Comparison of ENCODE assay signal across 1 fruit fly cellular context in the genomic region with DNA sequence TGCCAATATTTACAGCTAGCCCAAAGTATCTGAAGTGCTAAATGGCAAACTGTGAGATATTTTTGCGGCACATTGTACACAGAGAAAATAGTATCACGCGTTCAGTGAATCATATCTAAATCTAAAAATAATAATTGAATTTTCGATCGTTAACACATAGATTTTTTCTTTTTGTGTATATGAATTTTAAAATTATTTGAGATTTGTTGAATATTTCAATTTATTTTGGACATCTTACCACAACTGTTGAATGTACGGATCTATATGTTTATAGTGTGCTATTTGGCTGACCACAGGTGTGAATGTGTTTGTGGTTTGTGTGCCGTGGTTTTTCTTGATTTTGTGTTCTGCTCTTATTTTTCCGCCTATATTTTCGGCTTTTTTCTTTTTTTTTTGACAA.
TF ChIP-seq lines count a peak whose summit lies in the region.

No protein-coding gene starts in this region.

TF ChIP-seq in whole organism, embryonic, 481 proteins besides CTCF, POLR2A, EP300 and RAD21 (continued from another document):
- peak; percentile 67 for TF ChIP-seq lilli (GFP tag; optimal IDR thresholded peaks at IDR 0.05; lab: Kevin White, UChicago)
- peak; percentile 16 for TF ChIP-seq CG14710 (tag; optimal IDR thresholded peaks at IDR 0.05; lab: Kevin White, UChicago)
- no peak for TF ChIP-seq prd (optimal IDR thresholded peaks at IDR 0.05; lab: Kevin White, UChicago)
- peak; percentile 60; the same call in 2 of the 3 replicates for TF ChIP-seq prd (GFP tag; IDR thresholded peaks at IDR 0.05; lab: Robert Waterston, UW)
- no peak for TF ChIP-seq Tbp (GFP tag; optimal IDR thresholded peaks at IDR 0.05; lab: Kevin White, UChicago)
- no peak for TF ChIP-seq Doc3 (GFP tag; IDR thresholded peaks at IDR 0.05; lab: Robert Waterston, UW; ENCODE audit: partially characterized antibody)
- TF ChIP-seq B-H1 (GFP tag; IDR thresholded peaks at IDR 0.05; lab: Robert Waterston, UW) = no peak
- TF ChIP-seq CG7372 (GFP tag; IDR thresholded peaks at IDR 0.05; lab: Robert Waterston, UW) = peak; percentile 63; the same call in 1 of the 2 replicates
- peak; percentile 34 for TF ChIP-seq Ssrp (tag; optimal IDR thresholded peaks at IDR 0.05; lab: Kevin White, UChicago)
- TF ChIP-seq stwl (tag; optimal IDR thresholded peaks at IDR 0.05; lab: Kevin White, UChicago) = no peak
- peak; percentile 34; the same call in 1 of the 2 replicates for TF ChIP-seq CG32767 (GFP tag; IDR thresholded peaks at IDR 0.05; lab: Robert Waterston, UW)
- TF ChIP-seq MTF-1 (GFP tag; optimal IDR thresholded peaks at IDR 0.05; lab: Kevin White, UChicago; ENCODE audit: borderline replicate concordance) = no peak
- TF ChIP-seq kay (GFP tag; optimal IDR thresholded peaks at IDR 0.05; lab: Kevin White, UChicago) = no peak
- peak; percentile 61; the same call in 1 of the 2 replicates for TF ChIP-seq sisA (GFP tag; IDR thresholded peaks at IDR 0.05; lab: Robert Waterston, UW)
- TF ChIP-seq ken (GFP tag; IDR thresholded peaks at IDR 0.05; lab: Robert Waterston, UW) = no peak
- no peak; the same call in 2 of the 3 replicates for TF ChIP-seq CG6791 (GFP tag; IDR thresholded peaks at IDR 0.05; lab: Robert Waterston, UW; ENCODE audit: partially characterized antibody)
- peak; percentile 60 for TF ChIP-seq CG7839 (tag; optimal IDR thresholded peaks at IDR 0.05; lab: Kevin White, UChicago)
- TF ChIP-seq grau (tag; optimal IDR thresholded peaks at IDR 0.05; lab: Kevin White, UChicago) = peak; percentile 60
- no peak for TF ChIP-seq CG12769 (tag; optimal IDR thresholded peaks at IDR 0.05; lab: Kevin White, UChicago)
- peak; percentile 12; the same call in 1 of the 2 replicates for TF ChIP-seq CG6689 (GFP tag; IDR thresholded peaks at IDR 0.05; lab: Robert Waterston, UW)
- no peak for TF ChIP-seq ewg (GFP tag; optimal IDR thresholded peaks at IDR 0.05; lab: Kevin White, UChicago)
- no peak for TF ChIP-seq CG11456 (GFP tag; IDR thresholded peaks at IDR 0.05; lab: Robert Waterston, UW)
- TF ChIP-seq ci (GFP tag; IDR thresholded peaks at IDR 0.05; lab: Robert Waterston, UW) = no peak
- peak; percentile 13 for TF ChIP-seq CG10654 (GFP tag; optimal IDR thresholded peaks at IDR 0.05; lab: Kevin White, UChicago)
- no peak for TF ChIP-seq YL-1 (GFP tag; optimal IDR thresholded peaks at IDR 0.05; lab: Kevin White, UChicago)
- peak; percentile 54 for TF ChIP-seq Drgx (GFP tag; IDR thresholded peaks at IDR 0.05; lab: Robert Waterston, UW)
- TF ChIP-seq CG8281 (tag; optimal IDR thresholded peaks at IDR 0.05; lab: Kevin White, UChicago) = no peak
- no peak for TF ChIP-seq CG3065 (GFP tag; optimal IDR thresholded peaks at IDR 0.05; lab: Kevin White, UChicago)
- no peak for TF ChIP-seq otp (GFP tag; IDR thresholded peaks at IDR 0.05; lab: Robert Waterston, UW)
- TF ChIP-seq Oli (tag; optimal IDR thresholded peaks at IDR 0.05; lab: Kevin White, UChicago) = peak; percentile 68
- TF ChIP-seq CG33557 (GFP tag; optimal IDR thresholded peaks at IDR 0.05; lab: Kevin White, UChicago) = no peak
- TF ChIP-seq sug (tag; optimal IDR thresholded peaks at IDR 0.05; lab: Kevin White, UChicago) = no peak
- TF ChIP-seq Poxn (GFP tag; IDR thresholded peaks at IDR 0.05; lab: Robert Waterston, UW) = no peak
- TF ChIP-seq Chrac-16 (GFP tag; optimal IDR thresholded peaks at IDR 0.05; lab: Kevin White, UChicago) = peak; percentile 27
- no peak for TF ChIP-seq pan (optimal IDR thresholded peaks at IDR 0.05; lab: Kevin White, UChicago)
- peak in 1 of 2 experiments; percentile 47 for TF ChIP-seq pan (GFP tag; optimal IDR thresholded peaks at IDR 0.05 in 1 of 2, IDR thresholded peaks at IDR 0.05 in 1 of 2)
- no peak for TF ChIP-seq pros (GFP tag; optimal IDR thresholded peaks at IDR 0.05; lab: Kevin White, UChicago)
- no peak for TF ChIP-seq wek (GFP tag; optimal IDR thresholded peaks at IDR 0.05; lab: Kevin White, UChicago)
- no peak for TF ChIP-seq CG4282 (GFP tag; optimal IDR thresholded peaks at IDR 0.05; lab: Kevin White, UChicago)
- peak; percentile 48 for TF ChIP-seq Dip3 (GFP tag; optimal IDR thresholded peaks at IDR 0.05; lab: Kevin White, UChicago)
- peak; percentile 37; the same call in 1 of the 2 replicates for TF ChIP-seq CG14667 (GFP tag; IDR thresholded peaks at IDR 0.05; lab: Robert Waterston, UW)
- TF ChIP-seq row (GFP tag; IDR thresholded peaks at IDR 0.05; lab: Robert Waterston, UW) = peak; percentile 79
- no peak for TF ChIP-seq CG1024 (GFP tag; IDR thresholded peaks at IDR 0.05; lab: Robert Waterston, UW)
- no peak for TF ChIP-seq CG4617 (GFP tag; optimal IDR thresholded peaks at IDR 0.05; lab: Kevin White, UChicago; ENCODE audit: borderline replicate concordance)
- TF ChIP-seq cas (GFP tag; IDR thresholded peaks at IDR 0.05; lab: Robert Waterston, UW) = no peak
- no peak for TF ChIP-seq oc (tag; optimal IDR thresholded peaks at IDR 0.05; lab: Kevin White, UChicago)
- TF ChIP-seq tll (GFP tag; optimal IDR thresholded peaks at IDR 0.05; lab: Kevin White, UChicago) = no peak
- TF ChIP-seq tx (GFP tag; optimal IDR thresholded peaks at IDR 0.05; lab: Kevin White, UChicago) = peak; percentile 39
- TF ChIP-seq Six4 (GFP tag; optimal IDR thresholded peaks at IDR 0.05; lab: Kevin White, UChicago) = peak; percentile 50
- TF ChIP-seq CG17829 (tag; optimal IDR thresholded peaks at IDR 0.05; lab: Kevin White, UChicago) = no peak
- no peak for TF ChIP-seq MESR4 (GFP tag; optimal IDR thresholded peaks at IDR 0.05; lab: Kevin White, UChicago)
- TF ChIP-seq CG10979 (tag; optimal IDR thresholded peaks at IDR 0.05; lab: Kevin White, UChicago) = peak; percentile 51
- TF ChIP-seq pita (GFP tag; optimal IDR thresholded peaks at IDR 0.05; lab: Kevin White, UChicago) = no peak
- TF ChIP-seq Gug (GFP tag; IDR thresholded peaks at IDR 0.05; lab: Robert Waterston, UW) = peak; percentile 24; the same call in 1 of the 4 replicates
- peak; percentile 86 for TF ChIP-seq CG2120 (GFP tag; optimal IDR thresholded peaks at IDR 0.05; lab: Kevin White, UChicago)
- TF ChIP-seq gce (GFP tag; IDR thresholded peaks at IDR 0.05; lab: Robert Waterston, UW) = peak; percentile 37; the same call in 1 of the 3 replicates
- no peak for TF ChIP-seq luna (GFP tag; optimal IDR thresholded peaks at IDR 0.05; lab: Kevin White, UChicago)
- no peak for TF ChIP-seq HmgD (GFP tag; optimal IDR thresholded peaks at IDR 0.05; lab: Kevin White, UChicago)
- no peak for TF ChIP-seq CG1792 (GFP tag; optimal IDR thresholded peaks at IDR 0.05; lab: Kevin White, UChicago)
- TF ChIP-seq BEAF-32 (GFP tag; optimal IDR thresholded peaks at IDR 0.05; lab: Kevin White, UChicago) = no peak
- peak; percentile 67 for TF ChIP-seq CG12155 (GFP tag; optimal IDR thresholded peaks at IDR 0.05; lab: Kevin White, UChicago)
- peak; percentile 43; the same call in 1 of the 2 replicates for TF ChIP-seq Taf1 (GFP tag; IDR thresholded peaks at IDR 0.05; lab: Robert Waterston, UW)
- no peak for TF ChIP-seq tna (GFP tag; IDR thresholded peaks at IDR 0.05; lab: Robert Waterston, UW; ENCODE audit: partially characterized antibody)
- TF ChIP-seq z (GFP tag; IDR thresholded peaks at IDR 0.05; lab: Robert Waterston, UW) = no peak
- TF ChIP-seq crc (GFP tag; optimal IDR thresholded peaks at IDR 0.05; lab: Kevin White, UChicago) = no peak
- TF ChIP-seq emc (GFP tag; optimal IDR thresholded peaks at IDR 0.05; lab: Kevin White, UChicago) = no peak
- peak; percentile 75 for TF ChIP-seq lab (GFP tag; optimal IDR thresholded peaks at IDR 0.05; lab: Kevin White, UChicago)
- TF ChIP-seq Hey (tag; optimal IDR thresholded peaks at IDR 0.05; lab: Kevin White, UChicago) = no peak
- peak; percentile 11 for TF ChIP-seq CG13123 (GFP tag; optimal IDR thresholded peaks at IDR 0.05; lab: Kevin White, UChicago)
- 0 out of 3 replicates have a peak, but pooled peaks have one; percentile 33 for TF ChIP-seq CG2889 (GFP tag; IDR thresholded peaks at IDR 0.05; lab: Robert Waterston, UW)
- TF ChIP-seq ems (GFP tag; optimal IDR thresholded peaks at IDR 0.05; lab: Kevin White, UChicago) = peak; percentile 37
- TF ChIP-seq bsh (GFP tag; optimal IDR thresholded peaks at IDR 0.05; lab: Kevin White, UChicago) = peak in 1 of 2 experiments; percentile 60
- TF ChIP-seq Hmr (GFP tag; optimal IDR thresholded peaks at IDR 0.05; lab: Kevin White, UChicago) = peak; percentile 78
- TF ChIP-seq Hand (GFP tag; optimal IDR thresholded peaks at IDR 0.05; lab: Kevin White, UChicago) = no peak
- no peak for TF ChIP-seq trem (tag; optimal IDR thresholded peaks at IDR 0.05; lab: Kevin White, UChicago)
- TF ChIP-seq Atf-2 (GFP tag; optimal IDR thresholded peaks at IDR 0.05; lab: Kevin White, UChicago) = peak; percentile 42
- no peak for TF ChIP-seq CG17912 (GFP tag; optimal IDR thresholded peaks at IDR 0.05; lab: Kevin White, UChicago)
- peak; percentile 80 for TF ChIP-seq Meics (GFP tag; optimal IDR thresholded peaks at IDR 0.05; lab: Kevin White, UChicago)
- TF ChIP-seq CG31441 (GFP tag; IDR thresholded peaks at IDR 0.05; lab: Robert Waterston, UW) = peak; percentile 64
- TF ChIP-seq Eip74EF (GFP tag; optimal IDR thresholded peaks at IDR 0.05; lab: Kevin White, UChicago) = no peak
- TF ChIP-seq CG8290 (GFP tag; optimal IDR thresholded peaks at IDR 0.05; lab: Kevin White, UChicago) = no peak
- TF ChIP-seq CG8290 (tag; optimal IDR thresholded peaks at IDR 0.05; lab: Kevin White, UChicago) = no peak
- no peak for TF ChIP-seq CG2199 (GFP tag; IDR thresholded peaks at IDR 0.05; lab: Robert Waterston, UW)
- TF ChIP-seq CG13424 (tag; optimal IDR thresholded peaks at IDR 0.05; lab: Kevin White, UChicago) = peak; percentile 51
- peak; percentile 72 for TF ChIP-seq CG2678 (tag; optimal IDR thresholded peaks at IDR 0.05; lab: Kevin White, UChicago)
- TF ChIP-seq D19A (tag; optimal IDR thresholded peaks at IDR 0.05; lab: Kevin White, UChicago) = peak; percentile 10
- TF ChIP-seq CG3726 (GFP tag; IDR thresholded peaks at IDR 0.05; lab: Robert Waterston, UW) = no peak
- peak; percentile 64 to 65 for TF ChIP-seq dpn (GFP tag; optimal IDR thresholded peaks at IDR 0.05; lab: Kevin White, UChicago)
- TF ChIP-seq CG1602 (GFP tag; optimal IDR thresholded peaks at IDR 0.05; lab: Kevin White, UChicago) = peak; percentile 42
- TF ChIP-seq kah (GFP tag; optimal IDR thresholded peaks at IDR 0.05; lab: Kevin White, UChicago) = no peak
- no peak for TF ChIP-seq dati (GFP tag; IDR thresholded peaks at IDR 0.05; lab: Robert Waterston, UW)
- peak; percentile 73 for TF ChIP-seq CG11504 (tag; optimal IDR thresholded peaks at IDR 0.05; lab: Kevin White, UChicago)
- TF ChIP-seq crp (GFP tag; optimal IDR thresholded peaks at IDR 0.05; lab: Kevin White, UChicago) = peak in 1 of 2 experiments; percentile 0
- TF ChIP-seq dan (GFP tag; IDR thresholded peaks at IDR 0.05; lab: Robert Waterston, UW) = no peak
- no peak for TF ChIP-seq CG34376 (GFP tag; optimal IDR thresholded peaks at IDR 0.05; lab: Kevin White, UChicago)
- TF ChIP-seq dmrt99B (tag; optimal IDR thresholded peaks at IDR 0.05; lab: Kevin White, UChicago) = peak; percentile 57
- TF ChIP-seq Neu2 (GFP tag; optimal IDR thresholded peaks at IDR 0.05; lab: Kevin White, UChicago; ENCODE audit: borderline replicate concordance) = no peak
- TF ChIP-seq ato (GFP tag; IDR thresholded peaks at IDR 0.05; lab: Robert Waterston, UW; ENCODE audit: partially characterized antibody) = no peak
- peak; percentile 68 for TF ChIP-seq HHEX (GFP tag; optimal IDR thresholded peaks at IDR 0.05; lab: Kevin White, UChicago)
- TF ChIP-seq pb (GFP tag; optimal IDR thresholded peaks at IDR 0.05; lab: Kevin White, UChicago) = peak; percentile 7
- no peak for TF ChIP-seq CG42726 (GFP tag; IDR thresholded peaks at IDR 0.05; lab: Robert Waterston, UW; ENCODE audit: partially characterized antibody)
- TF ChIP-seq CG34224 (GFP tag; IDR thresholded peaks at IDR 0.05; lab: Robert Waterston, UW; ENCODE audit: partially characterized antibody) = no peak
- no peak for TF ChIP-seq CG17612 (GFP tag; IDR thresholded peaks at IDR 0.05; lab: Robert Waterston, UW)
- no peak for TF ChIP-seq cad (GFP tag; optimal IDR thresholded peaks at IDR 0.05; lab: Kevin White, UChicago)
- no peak for TF ChIP-seq br (optimal IDR thresholded peaks at IDR 0.05; lab: Kevin White, UChicago)
- TF ChIP-seq zen2 (GFP tag; IDR thresholded peaks at IDR 0.05; lab: Robert Waterston, UW; ENCODE audit: partially characterized antibody) = no peak
- peak; percentile 60 for TF ChIP-seq tio (GFP tag; optimal IDR thresholded peaks at IDR 0.05; lab: Kevin White, UChicago)
- TF ChIP-seq CG10274 (GFP tag; optimal IDR thresholded peaks at IDR 0.05; lab: Kevin White, UChicago) = peak; percentile 39
- no peak for TF ChIP-seq CG13287 (GFP tag; IDR thresholded peaks at IDR 0.05; lab: Robert Waterston, UW; ENCODE audit: partially characterized antibody)
- TF ChIP-seq lmd (GFP tag; IDR thresholded peaks at IDR 0.05; lab: Robert Waterston, UW) = peak; percentile 68
- TF ChIP-seq trh (GFP tag; optimal IDR thresholded peaks at IDR 0.05; lab: Kevin White, UChicago) = no peak
- peak; percentile 65 for TF ChIP-seq zfh2 (GFP tag; optimal IDR thresholded peaks at IDR 0.05; lab: Kevin White, UChicago)
- no peak for TF ChIP-seq salm (tag; optimal IDR thresholded peaks at IDR 0.05; lab: Kevin White, UChicago)
- TF ChIP-seq Atf6 (GFP tag; IDR thresholded peaks at IDR 0.05; lab: Robert Waterston, UW) = peak; percentile 78
- no peak for TF ChIP-seq zf30C (GFP tag; optimal IDR thresholded peaks at IDR 0.05; lab: Kevin White, UChicago)
- peak; percentile 61 for TF ChIP-seq CG17359 (tag; optimal IDR thresholded peaks at IDR 0.05; lab: Kevin White, UChicago)
- TF ChIP-seq nerfin-1 (tag; optimal IDR thresholded peaks at IDR 0.05; lab: Kevin White, UChicago) = no peak
- TF ChIP-seq gem (tag; optimal IDR thresholded peaks at IDR 0.05; lab: Kevin White, UChicago) = peak; percentile 80
- no peak for TF ChIP-seq hbn (GFP tag; IDR thresholded peaks at IDR 0.05; lab: Robert Waterston, UW; ENCODE audit: partially characterized antibody)
